Comparison of ENCODE assay signal across 2 fruit fly cellular contexts in the genomic region with DNA sequence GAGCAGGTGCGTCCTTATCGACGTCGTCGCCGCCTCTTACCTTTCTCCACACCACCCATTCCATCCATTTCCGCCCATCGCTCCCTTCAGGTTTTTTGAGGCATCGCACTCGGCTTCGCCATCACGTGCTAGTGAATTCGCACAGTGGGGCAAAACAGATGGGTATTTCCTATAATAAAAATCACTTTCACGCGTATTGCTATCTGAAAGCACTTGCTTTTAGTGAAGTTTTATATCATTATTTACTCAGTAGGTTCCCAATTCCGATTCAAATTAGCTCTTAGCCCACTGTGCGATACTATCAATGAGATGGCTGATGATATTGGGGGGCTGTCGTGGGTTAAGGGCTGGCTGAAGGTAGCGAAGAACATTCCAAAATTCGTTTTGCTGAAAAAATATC.
TF ChIP-seq lines count a peak whose summit lies in the region.

No protein-coding gene starts in this region.

TF ChIP-seq in whole organism, embryonic, 481 proteins besides CTCF, POLR2A, EP300 and RAD21 (continued from another document and continues in another):
- no peak for TF ChIP-seq mld (GFP tag; IDR thresholded peaks at IDR 0.05; lab: Robert Waterston, UW; ENCODE audit: partially characterized antibody)
- TF ChIP-seq Taf1 (GFP tag; IDR thresholded peaks at IDR 0.05; lab: Robert Waterston, UW) = peak; percentile 47; the same call in 1 of the 2 replicates
- TF ChIP-seq hbn (GFP tag; IDR thresholded peaks at IDR 0.05; lab: Robert Waterston, UW; ENCODE audit: partially characterized antibody) = no peak
- TF ChIP-seq CG9932 (GFP tag; IDR thresholded peaks at IDR 0.05; lab: Robert Waterston, UW) = peak; percentile 46; the same call in 1 of the 2 replicates
- peak; percentile 38 for TF ChIP-seq CG16815 (GFP tag; optimal IDR thresholded peaks at IDR 0.05; lab: Kevin White, UChicago)
- TF ChIP-seq Chrac-16 (GFP tag; optimal IDR thresholded peaks at IDR 0.05; lab: Kevin White, UChicago) = peak; percentile 53
- TF ChIP-seq CG13287 (GFP tag; IDR thresholded peaks at IDR 0.05; lab: Robert Waterston, UW; ENCODE audit: partially characterized antibody) = no peak
- no peak for TF ChIP-seq HLH4C (GFP tag; IDR thresholded peaks at IDR 0.05; lab: Robert Waterston, UW; ENCODE audit: partially characterized antibody)
- no peak for TF ChIP-seq tna (GFP tag; IDR thresholded peaks at IDR 0.05; lab: Robert Waterston, UW; ENCODE audit: partially characterized antibody)
- TF ChIP-seq Nf-YC (tag; optimal IDR thresholded peaks at IDR 0.05; lab: Kevin White, UChicago) = no peak
- TF ChIP-seq Neu2 (GFP tag; optimal IDR thresholded peaks at IDR 0.05; lab: Kevin White, UChicago; ENCODE audit: borderline replicate concordance) = no peak
- TF ChIP-seq BtbVII (GFP tag; optimal IDR thresholded peaks at IDR 0.05; lab: Kevin White, UChicago) = peak; percentile 55
- no peak for TF ChIP-seq unc-4 (GFP tag; IDR thresholded peaks at IDR 0.05; lab: Robert Waterston, UW; ENCODE audit: partially characterized antibody)
- no peak for TF ChIP-seq CG7928 (GFP tag; optimal IDR thresholded peaks at IDR 0.05; lab: Kevin White, UChicago)
- TF ChIP-seq vfl (GFP tag; optimal IDR thresholded peaks at IDR 0.05; lab: Kevin White, UChicago) = no peak
- no peak for TF ChIP-seq Max (GFP tag; optimal IDR thresholded peaks at IDR 0.05; lab: Kevin White, UChicago)
- TF ChIP-seq CG14965 (GFP tag; optimal IDR thresholded peaks at IDR 0.05; lab: Kevin White, UChicago; ENCODE audit: borderline replicate concordance) = no peak
- no peak for TF ChIP-seq ham (GFP tag; IDR thresholded peaks at IDR 0.05; lab: Robert Waterston, UW)
- TF ChIP-seq CG34376 (GFP tag; optimal IDR thresholded peaks at IDR 0.05; lab: Kevin White, UChicago) = no peak
- peak; percentile 35; the same call in 1 of the 3 replicates for TF ChIP-seq CG11093 (GFP tag; IDR thresholded peaks at IDR 0.05; lab: Robert Waterston, UW)
- peak; percentile 41 for TF ChIP-seq CG9609 (GFP tag; optimal IDR thresholded peaks at IDR 0.05; lab: Kevin White, UChicago)
- TF ChIP-seq HLHmδ (GFP tag; optimal IDR thresholded peaks at IDR 0.05; lab: Kevin White, UChicago) = no peak
- peak; percentile 49 for TF ChIP-seq CG31224 (GFP tag; IDR thresholded peaks at IDR 0.05; lab: Robert Waterston, UW)
- peak; percentile 49 for TF ChIP-seq CG5245 (GFP tag; optimal IDR thresholded peaks at IDR 0.05; lab: Kevin White, UChicago)
- peak; percentile 66 for TF ChIP-seq Oli (tag; optimal IDR thresholded peaks at IDR 0.05; lab: Kevin White, UChicago)
- TF ChIP-seq sqz (GFP tag; optimal IDR thresholded peaks at IDR 0.05; lab: Kevin White, UChicago) = no peak
- TF ChIP-seq lilli (GFP tag; optimal IDR thresholded peaks at IDR 0.05; lab: Kevin White, UChicago) = peak; percentile 64
- TF ChIP-seq CG42726 (GFP tag; IDR thresholded peaks at IDR 0.05; lab: Robert Waterston, UW; ENCODE audit: partially characterized antibody) = no peak
- no peak for TF ChIP-seq BEAF-32 (GFP tag; optimal IDR thresholded peaks at IDR 0.05; lab: Kevin White, UChicago)
- TF ChIP-seq crp (GFP tag; optimal IDR thresholded peaks at IDR 0.05; lab: Kevin White, UChicago) = no peak
- peak; percentile 7 for TF ChIP-seq CG15011 (GFP tag; optimal IDR thresholded peaks at IDR 0.05; lab: Kevin White, UChicago)
- peak; percentile 61 for TF ChIP-seq sob (GFP tag; IDR thresholded peaks at IDR 0.05; lab: Robert Waterston, UW)
- TF ChIP-seq scrt (GFP tag; optimal IDR thresholded peaks at IDR 0.05; lab: Kevin White, UChicago) = peak; percentile 46
- no peak for TF ChIP-seq CG9797 (GFP tag; optimal IDR thresholded peaks at IDR 0.05; lab: Kevin White, UChicago)
- peak; percentile 37 for TF ChIP-seq MTF-1 (GFP tag; optimal IDR thresholded peaks at IDR 0.05; lab: Kevin White, UChicago; ENCODE audit: borderline replicate concordance)
- TF ChIP-seq Rfx (GFP tag; IDR thresholded peaks at IDR 0.05; lab: Robert Waterston, UW) = peak; percentile 70; the same call in 1 of the 2 replicates
- no peak for TF ChIP-seq CG14710 (tag; optimal IDR thresholded peaks at IDR 0.05; lab: Kevin White, UChicago)
- peak; percentile 25; the same call in 1 of the 2 replicates for TF ChIP-seq CG4404 (GFP tag; IDR thresholded peaks at IDR 0.05; lab: Robert Waterston, UW)
- TF ChIP-seq gsb (GFP tag; IDR thresholded peaks at IDR 0.05; lab: Robert Waterston, UW) = 0 out of 2 replicates have a peak, but pooled peaks have one; percentile 42
- peak; percentile 51; the same call in 1 of the 2 replicates for TF ChIP-seq peb (GFP tag; IDR thresholded peaks at IDR 0.05; lab: Robert Waterston, UW)
- TF ChIP-seq Vsx1 (GFP tag; optimal IDR thresholded peaks at IDR 0.05; lab: Kevin White, UChicago) = peak; percentile 9
- peak; percentile 24; the same call in 1 of the 2 replicates for TF ChIP-seq CG6272 (GFP tag; IDR thresholded peaks at IDR 0.05; lab: Robert Waterston, UW)
- no peak for TF ChIP-seq chm (GFP tag; IDR thresholded peaks at IDR 0.05; lab: Robert Waterston, UW)
- TF ChIP-seq CG2889 (GFP tag; IDR thresholded peaks at IDR 0.05; lab: Robert Waterston, UW) = peak; percentile 65; the same call in 2 of the 3 replicates
- TF ChIP-seq CG10267 (tag; optimal IDR thresholded peaks at IDR 0.05; lab: Kevin White, UChicago) = peak; percentile 35
- TF ChIP-seq CG12071 (GFP tag; optimal IDR thresholded peaks at IDR 0.05; lab: Kevin White, UChicago) = peak; percentile 75
- 0 out of 2 replicates have a peak, but pooled peaks have one; percentile 16 for TF ChIP-seq CG5953 (GFP tag; IDR thresholded peaks at IDR 0.05; lab: Robert Waterston, UW)
- TF ChIP-seq CG8281 (tag; optimal IDR thresholded peaks at IDR 0.05; lab: Kevin White, UChicago) = no peak
- peak; percentile 50 for TF ChIP-seq Oaz (GFP tag; IDR thresholded peaks at IDR 0.05; lab: Robert Waterston, UW)
- TF ChIP-seq CG9876 (GFP tag; optimal IDR thresholded peaks at IDR 0.05; lab: Kevin White, UChicago) = no peak
- TF ChIP-seq CG4360 (GFP tag; IDR thresholded peaks at IDR 0.05; lab: Robert Waterston, UW) = no peak
- peak; percentile 42; the same call in 1 of the 2 replicates for TF ChIP-seq CG9215 (GFP tag; IDR thresholded peaks at IDR 0.05; lab: Robert Waterston, UW)
- TF ChIP-seq CG31388 (GFP tag; optimal IDR thresholded peaks at IDR 0.05; lab: Kevin White, UChicago) = no peak
- peak; percentile 70 for TF ChIP-seq sisA (GFP tag; IDR thresholded peaks at IDR 0.05; lab: Robert Waterston, UW)
- peak; percentile 7 for TF ChIP-seq gsb-n (tag; optimal IDR thresholded peaks at IDR 0.05; lab: Kevin White, UChicago)
- no peak for TF ChIP-seq fd102C (GFP tag; optimal IDR thresholded peaks at IDR 0.05; lab: Kevin White, UChicago)
- peak; percentile 37 for TF ChIP-seq Camta (GFP tag; optimal IDR thresholded peaks at IDR 0.05; lab: Kevin White, UChicago)
- no peak for TF ChIP-seq CG10959 (GFP tag; IDR thresholded peaks at IDR 0.05; lab: Robert Waterston, UW)
- no peak for TF ChIP-seq CG17612 (GFP tag; IDR thresholded peaks at IDR 0.05; lab: Robert Waterston, UW)
- TF ChIP-seq CG3726 (GFP tag; IDR thresholded peaks at IDR 0.05; lab: Robert Waterston, UW) = peak; percentile 69; the same call in 1 of the 3 replicates

TF ChIP-seq in whole organism, prepupa, 60 proteins besides CTCF, POLR2A, EP300 and RAD21 (continued from another document):
- TF ChIP-seq CG32006 (GFP tag; optimal IDR thresholded peaks at IDR 0.05; lab: Kevin White, UChicago) = peak; percentile 40
- TF ChIP-seq Lpt (GFP tag; optimal IDR thresholded peaks at IDR 0.05; lab: Kevin White, UChicago) = no peak
- TF ChIP-seq CG6854 (GFP tag; optimal IDR thresholded peaks at IDR 0.05; lab: Kevin White, UChicago) = no peak
- TF ChIP-seq CG3919 (GFP tag; optimal IDR thresholded peaks at IDR 0.05; lab: Kevin White, UChicago) = peak; percentile 43
- TF ChIP-seq CG11762 (GFP tag; optimal IDR thresholded peaks at IDR 0.05; lab: Kevin White, UChicago; ENCODE audit: insufficient read depth) = no peak
- no peak for TF ChIP-seq ss (GFP tag; optimal IDR thresholded peaks at IDR 0.05; lab: Kevin White, UChicago)
- peak; percentile 22 for TF ChIP-seq CG7368 (GFP tag; optimal IDR thresholded peaks at IDR 0.05; lab: Kevin White, UChicago)
- peak; percentile 3 for TF ChIP-seq dsx (GFP tag; optimal IDR thresholded peaks at IDR 0.05; lab: Kevin White, UChicago; ENCODE audit: poor library complexity, severe bottlenecking)
- TF ChIP-seq CG9139 (GFP tag; optimal IDR thresholded peaks at IDR 0.05; lab: Kevin White, UChicago) = no peak
- peak; percentile 74 for TF ChIP-seq svp (GFP tag; lab: Kevin White, UChicago)
- no peak for TF ChIP-seq CG6808 (GFP tag; optimal IDR thresholded peaks at IDR 0.05; lab: Kevin White, UChicago)
- peak; percentile 13 for TF ChIP-seq Ets96B (tag; optimal IDR thresholded peaks at IDR 0.05; lab: Kevin White, UChicago)
- peak; percentile 78 for TF ChIP-seq Eip78C (GFP tag; lab: Kevin White, UChicago)
- TF ChIP-seq Smox (GFP tag; optimal IDR thresholded peaks at IDR 0.05; lab: Kevin White, UChicago) = peak; percentile 1
- peak; percentile 27 for TF ChIP-seq Sox14 (GFP tag; optimal IDR thresholded peaks at IDR 0.05; lab: Kevin White, UChicago)
- TF ChIP-seq fd85E (GFP tag; optimal IDR thresholded peaks at IDR 0.05; lab: Kevin White, UChicago) = no peak
- TF ChIP-seq Eip75B (GFP tag; optimal IDR thresholded peaks at IDR 0.05; lab: Kevin White, UChicago) = no peak
- TF ChIP-seq achi (GFP tag; optimal IDR thresholded peaks at IDR 0.05; lab: Kevin White, UChicago) = peak; percentile 41
- no peak for TF ChIP-seq CG3032 (tag; optimal IDR thresholded peaks at IDR 0.05; lab: Kevin White, UChicago)
- peak; percentile 23 for TF ChIP-seq CG11902 (GFP tag; optimal IDR thresholded peaks at IDR 0.05; lab: Kevin White, UChicago)
- no peak for TF ChIP-seq fkh (GFP tag; optimal IDR thresholded peaks at IDR 0.05; lab: Kevin White, UChicago)
- peak; percentile 28; the same call in 1 of the 3 replicates for TF ChIP-seq CG8119 (GFP tag; IDR thresholded peaks at IDR 0.05; lab: Robert Waterston, UW)
- TF ChIP-seq CG16779 (tag; optimal IDR thresholded peaks at IDR 0.05; lab: Kevin White, UChicago) = no peak
- TF ChIP-seq CG6276 (GFP tag; optimal IDR thresholded peaks at IDR 0.05; lab: Kevin White, UChicago) = peak; percentile 4
- no peak for TF ChIP-seq fd59A (GFP tag; optimal IDR thresholded peaks at IDR 0.05; lab: Kevin White, UChicago)
- TF ChIP-seq salr (GFP tag; optimal IDR thresholded peaks at IDR 0.05; lab: Kevin White, UChicago) = no peak
- peak; percentile 31 for TF ChIP-seq cyc (GFP tag; optimal IDR thresholded peaks at IDR 0.05; lab: Kevin White, UChicago)
- TF ChIP-seq dac (GFP tag; optimal IDR thresholded peaks at IDR 0.05; lab: Kevin White, UChicago) = no peak
- no peak for TF ChIP-seq Blimp-1 (GFP tag; optimal IDR thresholded peaks at IDR 0.05; lab: Kevin White, UChicago)
- peak; percentile 11 for TF ChIP-seq CG34406 (GFP tag; optimal IDR thresholded peaks at IDR 0.05; lab: Kevin White, UChicago)
- peak; percentile 37 for TF ChIP-seq CG10631 (GFP tag; optimal IDR thresholded peaks at IDR 0.05; lab: Kevin White, UChicago)
- peak; percentile 40 for TF ChIP-seq OdsH (GFP tag; optimal IDR thresholded peaks at IDR 0.05; lab: Kevin White, UChicago)
- no peak for TF ChIP-seq CG8319 (GFP tag; optimal IDR thresholded peaks at IDR 0.05; lab: Kevin White, UChicago)
- peak; percentile 17 for TF ChIP-seq Hr4 (GFP tag; optimal IDR thresholded peaks at IDR 0.05; lab: Kevin White, UChicago)
- peak; percentile 72 for TF ChIP-seq CG6163 (GFP tag; IDR thresholded peaks at IDR 0.05; lab: Robert Waterston, UW)
- TF ChIP-seq spab (GFP tag; optimal IDR thresholded peaks at IDR 0.05; lab: Kevin White, UChicago) = no peak
- peak; percentile 1 for TF ChIP-seq CG6792 (GFP tag; optimal IDR thresholded peaks at IDR 0.05; lab: Kevin White, UChicago)
- no peak for TF ChIP-seq esn (GFP tag; optimal IDR thresholded peaks at IDR 0.05; lab: Kevin White, UChicago)
